Fruit fly (Drosophila melanogaster) whole organism: ENCODE measurements around the gene CG9673.

Experiments used
- CG8478 ChIP-seq: fragments of >200 bp; optimal IDR thresholded peaks from 2 replicates; lab custom pipeline; 2018; ENCODE audit warnings: inconsistent platforms
- Dll ChIP-seq: fragments of >200 bp; optimal IDR thresholded peaks from 2 replicates; lab custom pipeline; 2017
- EcR ChIP-seq, 2 experiments: fragments of >200 bp; optimal IDR thresholded peaks; 2 replicates each; lab custom pipeline; 2017; ENCODE audit warnings: missing biosample characterization in 2 of 2, missing genetic modification characterization in 2 of 2, missing genetic modification reagents in 2 of 2
- pan ChIP-seq: fragments of >200 bp; optimal IDR thresholded peaks from 2 replicates; lab custom pipeline; 2017
- psq ChIP-seq: fragments of >200 bp; optimal IDR thresholded peaks from 2 replicates; lab custom pipeline; 2017
- usp ChIP-seq: fragments of >200 bp; optimal IDR thresholded peaks from 2 replicates; lab custom pipeline; 2017; ENCODE audit warnings: missing biosample characterization, missing genetic modification characterization, mixed read lengths

DNA sequence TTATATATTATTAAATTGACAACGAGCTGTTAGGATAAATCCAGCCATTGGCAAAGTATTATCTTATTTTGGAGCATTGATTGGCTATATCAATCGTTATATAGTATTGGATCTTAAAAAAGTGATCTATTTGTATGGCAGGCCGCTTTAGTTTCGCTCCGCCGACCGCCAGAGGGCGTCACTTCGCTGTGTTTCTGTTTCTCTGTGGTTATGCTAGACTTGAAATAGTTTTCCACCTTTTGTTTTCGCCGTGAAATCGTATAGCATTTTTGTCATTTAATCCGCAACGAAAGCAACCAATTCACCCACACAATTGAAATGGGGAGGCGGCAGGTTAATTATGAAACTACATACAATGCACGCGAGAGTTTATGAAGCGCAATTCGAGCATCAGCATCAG lies 43.1 kb upstream of the CG9673 start:
- TF ChIP-seq Dll = no peak
- TF ChIP-seq psq = no peak
- TF ChIP-seq pan (lab: Kevin White, UChicago) = no peak
- TF ChIP-seq EcR (GFP tag; optimal IDR thresholded peaks at IDR 0.05; lab: Kevin White, UChicago) = no peak
- no peak for TF ChIP-seq CG8478
- TF ChIP-seq usp (GFP tag; lab: Kevin White, UChicago) = no peak
